Fruit fly (Drosophila melanogaster) whole organism, embryonic: ENCODE results near the gene tub.
A peak's percentile ranks its signal among the peaks of the same experiment; 100 is the strongest.

ENCODE experiments used
- Aef1 ChIP-seq: fragments of 200-800 bp; sonication (Bioruptor generic); IDR thresholded peaks from 3 replicates; pipeline ENCODE4 v1.3.6; 2022; ENCODE audit warnings: missing biosample characterization, missing genetic modification characterization
- CG1024 ChIP-seq: fragments of 200-800 bp; sonication (Bioruptor generic); IDR thresholded peaks from 2 replicates; pipeline ENCODE4 v1.3.6; 2022; ENCODE audit warnings: missing biosample characterization, missing genetic modification characterization
- CG11504 ChIP-seq: fragments of 200-800 bp; sonication (Bioruptor generic); optimal IDR thresholded peaks from 3 replicates; lab custom pipeline; 2019; ENCODE audit warnings: missing biosample characterization, mild to moderate bottlenecking, missing genetic modification characterization, moderate library complexity
- CG11695 ChIP-seq: fragments of 200-800 bp; sonication (Bioruptor generic); IDR thresholded peaks from 3 replicates; pipeline ENCODE4 v1.3.6; 2022; ENCODE audit warnings: missing biosample characterization, missing genetic modification characterization
- CG13894 ChIP-seq: fragments of 200-800 bp; sonication (Bioruptor generic); optimal IDR thresholded peaks from 3 replicates; lab custom pipeline; 2018; ENCODE audit warnings: missing biosample characterization, mild to moderate bottlenecking, missing genetic modification characterization, moderate library complexity
- CG14441 ChIP-seq: fragments of 200-800 bp; sonication (Bioruptor generic); IDR thresholded peaks from 2 replicates; pipeline ENCODE4 v1.3.6; 2022; ENCODE audit warnings: missing biosample characterization, missing genetic modification characterization
- CG15269 ChIP-seq: fragments of 200-800 bp; sonication (Bioruptor generic); optimal IDR thresholded peaks from 2 replicates; lab custom pipeline; 2018; ENCODE audit warnings: missing biosample characterization, mild to moderate bottlenecking, missing genetic modification characterization, moderate library complexity
- CG1529 ChIP-seq: fragments of 200-800 bp; sonication (Bioruptor generic); optimal IDR thresholded peaks from 3 replicates; lab custom pipeline; 2018; ENCODE audit warnings: missing biosample characterization, missing genetic modification characterization
- CG15514 ChIP-seq: fragments of 200-800 bp; sonication (Bioruptor generic); optimal IDR thresholded peaks from 3 replicates; lab custom pipeline; 2017; ENCODE audit warnings: missing biosample characterization, missing genetic modification characterization, mild to moderate bottlenecking, moderate library complexity, missing genetic modification reagents
- CG2129 ChIP-seq: fragments of 200-800 bp; sonication (Bioruptor generic); IDR thresholded peaks from 2 replicates; pipeline ENCODE4 v1.3.6; 2022; ENCODE audit warnings: missing biosample characterization, missing genetic modification characterization; ENCODE audit not compliant: partially characterized antibody
- CG3838 ChIP-seq: fragments of 200-800 bp; sonication (Bioruptor generic); optimal IDR thresholded peaks from 3 replicates; lab custom pipeline; 2016; ENCODE audit warnings: missing biosample characterization, missing genetic modification characterization
- CG4820 ChIP-seq: fragments of 200-800 bp; sonication (Bioruptor generic); optimal IDR thresholded peaks from 3 replicates; lab custom pipeline; 2016; ENCODE audit warnings: missing biosample characterization, missing genetic modification characterization
- CG6175 ChIP-seq: fragments of 200-800 bp; sonication (Bioruptor generic); IDR thresholded peaks from 3 replicates; pipeline ENCODE4 v1.3.6; 2022; ENCODE audit warnings: missing biosample characterization, missing genetic modification characterization
- CG6854 ChIP-seq: fragments of 200-800 bp; sonication (Bioruptor generic); optimal IDR thresholded peaks from 3 replicates; lab custom pipeline; 2017; ENCODE audit warnings: missing biosample characterization, mild to moderate bottlenecking, missing genetic modification characterization
- CG8388 ChIP-seq: fragments of 200-800 bp; sonication (Bioruptor generic); optimal IDR thresholded peaks from 2 replicates; lab custom pipeline; 2019; ENCODE audit warnings: missing biosample characterization, mild to moderate bottlenecking, missing genetic modification characterization, moderate library complexity
- CG9727 ChIP-seq: fragments of 200-800 bp; sonication (Bioruptor generic); optimal IDR thresholded peaks from 3 replicates; lab custom pipeline; 2017; ENCODE audit warnings: missing biosample characterization, mild to moderate bottlenecking, missing genetic modification characterization
- CoRest ChIP-seq: fragments of 200-800 bp; sonication (Bioruptor generic); optimal IDR thresholded peaks from 3 replicates; lab custom pipeline; 2018; ENCODE audit warnings: missing biosample characterization, mild to moderate bottlenecking, missing genetic modification characterization, moderate library complexity
- Dad ChIP-seq: fragments of 200-800 bp; sonication (Bioruptor generic); optimal IDR thresholded peaks from 3 replicates; lab custom pipeline; 2016; ENCODE audit warnings: missing biosample characterization, missing genetic modification characterization
- Eip74EF ChIP-seq, 2 experiments: fragments of 200-800 bp in 1 of 2; fragments of >200 bp in 1 of 2; sonication (Bioruptor generic) in 1 of 2; optimal IDR thresholded peaks; 2 replicates each; lab custom pipeline; 2017 to 2019; ENCODE audit warnings: missing biosample characterization in 2 of 2, missing genetic modification characterization in 2 of 2, mild to moderate bottlenecking in 1 of 2, moderate library complexity in 1 of 2
- Fer3 ChIP-seq: fragments of 200-800 bp; sonication (Bioruptor generic); optimal IDR thresholded peaks from 2 replicates; lab custom pipeline; 2018; ENCODE audit warnings: missing biosample characterization, mild to moderate bottlenecking, missing genetic modification characterization, moderate library complexity
- Gsc ChIP-seq: fragments of 200-800 bp; sonication (Bioruptor generic); IDR thresholded peaks from 2 replicates; pipeline ENCODE4 v1.3.6; 2022; ENCODE audit warnings: missing biosample characterization, missing genetic modification characterization
- Hr51 ChIP-seq, 2 experiments: fragments of 200-800 bp; sonication (Bioruptor generic); optimal IDR thresholded peaks; 2 replicates in 1 of 2; 3 replicates in 1 of 2; lab custom pipeline; 2016 to 2018; ENCODE audit warnings: missing biosample characterization in 2 of 2, missing genetic modification characterization in 2 of 2, mild to moderate bottlenecking in 1 of 2, moderate library complexity in 1 of 2
- MESR4 ChIP-seq: fragments of 200-800 bp; sonication (Bioruptor generic); optimal IDR thresholded peaks from 2 replicates; lab custom pipeline; 2018; ENCODE audit warnings: missing biosample characterization, mild to moderate bottlenecking, missing genetic modification characterization, moderate library complexity
- Nf-YB ChIP-seq: fragments of 200-800 bp; sonication (Bioruptor generic); optimal IDR thresholded peaks from 3 replicates; lab custom pipeline; 2019; ENCODE audit warnings: missing biosample characterization, mild to moderate bottlenecking, missing genetic modification characterization, moderate library complexity
- Optix ChIP-seq: fragments of 200-800 bp; sonication (Bioruptor generic); IDR thresholded peaks from 3 replicates; pipeline ENCODE4 v1.3.6; 2022; ENCODE audit warnings: missing biosample characterization, missing genetic modification characterization
- Poxn ChIP-seq: fragments of 200-800 bp; sonication (Bioruptor generic); IDR thresholded peaks from 2 replicates; pipeline ENCODE4 v1.3.6; 2022; ENCODE audit warnings: missing biosample characterization, missing genetic modification characterization
- Sox102F ChIP-seq: fragments of 200-800 bp; sonication (Bioruptor generic); optimal IDR thresholded peaks from 2 replicates; lab custom pipeline; 2018; ENCODE audit warnings: missing biosample characterization, mild to moderate bottlenecking, missing genetic modification characterization, moderate library complexity
- TFAM ChIP-seq: fragments of 200-800 bp; sonication (Bioruptor generic); optimal IDR thresholded peaks from 2 replicates; lab custom pipeline; 2017; ENCODE audit warnings: missing biosample characterization, missing genetic modification characterization, inconsistent platforms
- YL-1 ChIP-seq: fragments of 200-800 bp; sonication (Bioruptor generic); optimal IDR thresholded peaks from 3 replicates; lab custom pipeline; 2017; ENCODE audit warnings: missing biosample characterization, mild to moderate bottlenecking, missing genetic modification characterization
- abd-A ChIP-seq: fragments of 200-800 bp; sonication (Bioruptor generic); optimal IDR thresholded peaks from 3 replicates; lab custom pipeline; 2019; ENCODE audit warnings: missing biosample characterization, mild to moderate bottlenecking, missing genetic modification characterization, moderate library complexity
- ap ChIP-seq: fragments of 200-800 bp; sonication (Bioruptor generic); IDR thresholded peaks from 2 replicates; pipeline ENCODE4 v1.3.6; 2022; ENCODE audit warnings: missing biosample characterization, missing genetic modification characterization
- bbx ChIP-seq: fragments of 200-800 bp; sonication (Bioruptor generic); IDR thresholded peaks from 2 replicates; pipeline ENCODE4 v1.3.6; 2022; ENCODE audit warnings: missing biosample characterization, missing genetic modification characterization; ENCODE audit not compliant: partially characterized antibody
- crc ChIP-seq: fragments of 200-800 bp; sonication (Bioruptor generic); optimal IDR thresholded peaks from 2 replicates; lab custom pipeline; 2016; ENCODE audit warnings: missing biosample characterization, missing genetic modification characterization
- exex ChIP-seq: fragments of 200-800 bp; sonication (Bioruptor generic); optimal IDR thresholded peaks from 4 replicates; lab custom pipeline; 2018; ENCODE audit warnings: missing biosample characterization, mild to moderate bottlenecking, missing genetic modification characterization, moderate library complexity
- gro ChIP-seq: fragments of 200-800 bp; sonication (Bioruptor generic); optimal IDR thresholded peaks from 2 replicates; lab custom pipeline; 2016; ENCODE audit warnings: missing biosample characterization, missing genetic modification characterization
- h ChIP-seq: fragments of >200 bp; optimal IDR thresholded peaks from 2 replicates; lab custom pipeline; 2017
- hbn ChIP-seq: fragments of 200-800 bp; sonication (Bioruptor generic); IDR thresholded peaks from 2 replicates; pipeline ENCODE4 v1.3.6; 2022; ENCODE audit warnings: missing biosample characterization, missing genetic modification characterization; ENCODE audit not compliant: partially characterized antibody
- knrl ChIP-seq: fragments of 200-800 bp; sonication (Bioruptor generic); IDR thresholded peaks from 3 replicates; pipeline ENCODE4 v1.3.6; 2022; ENCODE audit warnings: missing biosample characterization, missing genetic modification characterization; ENCODE audit not compliant: partially characterized antibody
- mam ChIP-seq: fragments of 200-800 bp; sonication (Bioruptor generic); optimal IDR thresholded peaks from 3 replicates; lab custom pipeline; 2016; ENCODE audit warnings: missing biosample characterization, missing genetic modification characterization
- mirr ChIP-seq: fragments of 200-800 bp; sonication (Bioruptor generic); optimal IDR thresholded peaks from 3 replicates; lab custom pipeline; 2018; ENCODE audit warnings: missing biosample characterization, mild to moderate bottlenecking, missing genetic modification characterization
- nmo ChIP-seq: fragments of 200-800 bp; sonication (Bioruptor generic); optimal IDR thresholded peaks from 2 replicates; lab custom pipeline; 2018; ENCODE audit warnings: missing biosample characterization, mild to moderate bottlenecking, missing genetic modification characterization, moderate library complexity
- onecut ChIP-seq: fragments of 200-800 bp; sonication (Bioruptor generic); IDR thresholded peaks from 2 replicates; pipeline ENCODE4 v1.3.6; 2022; ENCODE audit warnings: missing biosample characterization, missing genetic modification characterization
- pho ChIP-seq: fragments of 200-800 bp; sonication (Bioruptor generic); optimal IDR thresholded peaks from 2 replicates; lab custom pipeline; 2016; ENCODE audit warnings: missing biosample characterization, missing genetic modification characterization
- rib ChIP-seq: fragments of 200-800 bp; sonication (Bioruptor generic); IDR thresholded peaks from 2 replicates; pipeline ENCODE4 v1.3.6; 2022; ENCODE audit warnings: missing biosample characterization, missing genetic modification characterization
- run ChIP-seq: fragments of 200-800 bp; sonication (Bioruptor generic); optimal IDR thresholded peaks from 3 replicates; lab custom pipeline; 2018; ENCODE audit warnings: missing biosample characterization, mild to moderate bottlenecking, missing genetic modification characterization
- sens-2 ChIP-seq: fragments of 200-800 bp; sonication (Bioruptor generic); IDR thresholded peaks from 2 replicates; pipeline ENCODE4 v1.3.6; 2022; ENCODE audit warnings: missing biosample characterization, missing genetic modification characterization
- unc-4 ChIP-seq: fragments of 200-800 bp; sonication (Bioruptor generic); IDR thresholded peaks from 2 replicates; pipeline ENCODE4 v1.3.6; 2022; ENCODE audit warnings: missing biosample characterization, missing genetic modification characterization; ENCODE audit not compliant: partially characterized antibody

The tub gene

DNA sequence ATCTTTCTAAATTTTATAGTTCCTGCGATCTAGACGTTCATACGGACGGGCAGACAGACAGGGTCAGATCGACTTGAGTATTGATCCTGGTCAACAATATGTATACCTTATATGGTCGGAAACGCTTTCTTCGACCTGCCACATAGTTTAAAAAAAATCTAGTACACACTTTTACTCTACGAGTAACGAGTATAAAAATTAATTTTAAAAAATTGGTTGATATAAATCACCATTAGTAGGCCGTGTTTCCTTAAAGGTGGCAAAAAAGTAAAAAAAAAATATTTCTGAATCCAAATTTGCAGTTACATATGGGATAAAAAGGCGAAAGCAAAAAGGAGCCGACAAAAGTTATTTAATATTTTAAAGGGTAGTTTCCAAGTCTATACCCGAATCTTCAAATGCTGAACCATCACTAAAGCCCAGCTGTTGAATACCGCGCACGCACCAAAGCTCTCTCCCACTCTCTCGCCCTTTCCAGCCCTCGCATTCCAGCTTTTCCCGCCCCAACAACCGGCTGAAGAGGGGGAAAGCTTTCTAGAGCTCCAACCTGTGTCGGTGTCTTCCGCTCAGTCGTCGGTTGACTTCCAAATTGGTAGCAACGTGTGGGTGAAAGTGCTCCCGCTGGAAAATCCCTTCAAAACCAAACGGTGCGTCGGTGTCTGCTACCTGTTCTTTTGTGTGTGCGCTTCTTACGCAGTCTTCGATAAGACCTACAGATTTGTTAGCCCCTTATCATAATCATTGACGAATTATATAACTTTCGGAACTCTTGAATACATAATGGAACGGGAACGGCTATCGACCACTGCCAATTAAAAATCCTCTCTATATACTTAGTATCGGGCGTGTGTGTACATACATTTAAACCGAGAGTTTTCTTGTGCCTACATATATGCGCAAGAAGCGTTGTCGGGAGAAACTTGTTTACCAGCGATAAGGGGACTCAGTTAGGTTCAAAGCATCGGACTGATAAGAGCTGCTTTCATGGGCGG, 8.9 kb upstream of the tub start, which contains the start of gene Sfxn1-3 (continued):
- TF ChIP-seq CoRest (tag; lab: Kevin White, UChicago): peak; percentile 23
- peak; percentile 16 for TF ChIP-seq YL-1 (GFP tag; lab: Kevin White, UChicago)
- TF ChIP-seq CG11504 (tag; lab: Kevin White, UChicago): no peak
- TF ChIP-seq CG8388 (GFP tag; lab: Kevin White, UChicago): no peak
- no peak for TF ChIP-seq Sox102F (GFP tag; lab: Kevin White, UChicago)
- TF ChIP-seq Nf-YB (GFP tag; lab: Kevin White, UChicago): peak; percentile 22
- TF ChIP-seq Dad (GFP tag; lab: Kevin White, UChicago): peak; percentile 10
- TF ChIP-seq CG11695 (GFP tag; lab: Robert Waterston, UW): no peak
- 0 out of 2 replicates have a peak, but pooled peaks have one; percentile 51 for TF ChIP-seq rib
- peak; percentile 63 for TF ChIP-seq MESR4
- TF ChIP-seq ap: peak; percentile 54; the same call in 1 of the 2 replicates
- TF ChIP-seq Eip74EF (GFP tag; optimal IDR thresholded peaks at IDR 0.05; lab: Kevin White, UChicago): peak in 1 of 2 experiments; percentile 79
- no peak; the same call in 1 of the 2 replicates for TF ChIP-seq sens-2
- TF ChIP-seq h: no peak
- TF ChIP-seq Gsc (GFP tag; lab: Robert Waterston, UW): no peak
- peak; percentile 61 for TF ChIP-seq CG6854
- peak; percentile 93 for TF ChIP-seq exex (tag; lab: Kevin White, UChicago)
- peak; percentile 18 for TF ChIP-seq nmo (GFP tag; lab: Kevin White, UChicago)
- TF ChIP-seq CG2129 (GFP tag; lab: Robert Waterston, UW): no peak
- peak; percentile 51 for TF ChIP-seq CG15514 (GFP tag; lab: Kevin White, UChicago)
- TF ChIP-seq CG9727 (GFP tag; lab: Kevin White, UChicago): no peak
- peak; percentile 72 for TF ChIP-seq CG13894 (tag; lab: Kevin White, UChicago)
- TF ChIP-seq Aef1 (GFP tag; lab: Robert Waterston, UW): no peak
- no peak for TF ChIP-seq crc (GFP tag; lab: Kevin White, UChicago)
- TF ChIP-seq Fer3 (tag; lab: Kevin White, UChicago): peak; percentile 8
- peak; percentile 47 for TF ChIP-seq onecut (GFP tag; lab: Robert Waterston, UW)
- TF ChIP-seq CG1529 (GFP tag; lab: Kevin White, UChicago): peak; percentile 31
- peak; percentile 42 for TF ChIP-seq CG15269
- peak; percentile 16 for TF ChIP-seq run (tag; lab: Kevin White, UChicago)
- TF ChIP-seq CG1024 (GFP tag; lab: Robert Waterston, UW): peak; percentile 14; the same call in 1 of the 2 replicates
- no peak for TF ChIP-seq TFAM (GFP tag; lab: Kevin White, UChicago)
- peak; percentile 65 for TF ChIP-seq bbx (GFP tag; lab: Robert Waterston, UW)
- TF ChIP-seq CG6175 (GFP tag; lab: Robert Waterston, UW): no peak
- peak; percentile 19; the same call in 1 of the 3 replicates for TF ChIP-seq knrl (GFP tag; lab: Robert Waterston, UW)
- TF ChIP-seq mam: peak; percentile 30
- no peak for TF ChIP-seq abd-A (tag; lab: Kevin White, UChicago)
- TF ChIP-seq CG14441 (GFP tag; lab: Robert Waterston, UW): no peak
- TF ChIP-seq mirr: peak; percentile 85
- peak; percentile 1 to 32 for TF ChIP-seq Hr51 (GFP tag; optimal IDR thresholded peaks at IDR 0.05; lab: Kevin White, UChicago)
- peak; percentile 57 for TF ChIP-seq pho (GFP tag; lab: Kevin White, UChicago)
- peak; percentile 79 for TF ChIP-seq gro (GFP tag; lab: Kevin White, UChicago)
- no peak for TF ChIP-seq Poxn (GFP tag; lab: Robert Waterston, UW)
- TF ChIP-seq Optix (GFP tag; lab: Robert Waterston, UW): peak; percentile 21; the same call in 1 of the 3 replicates
- TF ChIP-seq CG3838 (GFP tag; lab: Kevin White, UChicago): no peak
- no peak for TF ChIP-seq CG4820
- TF ChIP-seq unc-4 (GFP tag; lab: Robert Waterston, UW): no peak
- TF ChIP-seq hbn (GFP tag; lab: Robert Waterston, UW): peak; percentile 39; the same call in 1 of the 2 replicates
